Worm (Caenorhabditis elegans) whole organism, L1 larva: Measurements from ENCODE around the gene F20D6.1.

Experiments used
- C04F5.9 ChIP-seq: sonication (generic microtip); optimal IDR thresholded peaks from 2 replicates; lab custom pipeline; 2016; ENCODE audit warnings: missing genetic modification characterization, missing compliant biosample characterization
- C16A3.4 ChIP-seq: fragments of 150-350 bp; optimal IDR thresholded peaks from 2 replicates; lab custom pipeline; 2014; ENCODE audit warnings: missing biosample characterization, missing genetic modification characterization
- C34B4.2 ChIP-seq: sonication (generic microtip); optimal IDR thresholded peaks from 2 replicates; lab custom pipeline; 2017; ENCODE audit warnings: mild to moderate bottlenecking, missing genetic modification characterization, missing compliant biosample characterization
- F16B12.6 ChIP-seq: fragments of 150-350 bp; optimal IDR thresholded peaks from 2 replicates; lab custom pipeline; 2014; ENCODE audit warnings: missing biosample characterization, missing genetic modification characterization
- Y116A8C.19 ChIP-seq: sonication (generic microtip); optimal IDR thresholded peaks from 2 replicates; lab custom pipeline; 2016; ENCODE audit warnings: missing compliant biosample characterization, missing genetic modification characterization, borderline replicate concordance
- aly-2 ChIP-seq: fragments of 150-350 bp; optimal IDR thresholded peaks from 2 replicates; lab custom pipeline; 2014; ENCODE audit warnings: missing biosample characterization, missing genetic modification characterization
- blmp-1 ChIP-seq: fragments of 150-350 bp; optimal IDR thresholded peaks from 2 replicates; lab custom pipeline; 2014; ENCODE audit warnings: missing biosample characterization, missing genetic modification characterization
- ceh-63 ChIP-seq: fragments of 200-800 bp; sonication (Bioruptor generic); optimal IDR thresholded peaks from 2 replicates; lab custom pipeline; 2018; ENCODE audit warnings: mild to moderate bottlenecking, missing genetic modification characterization, missing compliant biosample characterization
- ceh-8 ChIP-seq: fragments of 200-800 bp; sonication (Bioruptor generic); optimal IDR thresholded peaks from 2 replicates; lab custom pipeline; 2018; ENCODE audit warnings: mild to moderate bottlenecking, missing genetic modification characterization, moderate library complexity, missing compliant biosample characterization
- ceh-88 ChIP-seq: fragments of 200-800 bp; sonication (Bioruptor generic); IDR thresholded peaks from 2 replicates; pipeline ENCODE4 v1.3.6; 2022; ENCODE audit warnings: missing genetic modification characterization, missing compliant biosample characterization
- ceh-90 ChIP-seq: sonication (generic microtip); optimal IDR thresholded peaks from 2 replicates; lab custom pipeline; 2016; ENCODE audit warnings: missing genetic modification characterization, missing compliant biosample characterization
- dpl-1 ChIP-seq, 3 experiments: fragments of 150-350 bp in 2 of 3; sonication (generic microtip) in 1 of 3; optimal IDR thresholded peaks; 2 replicates each; lab custom pipeline; 2014 to 2017; ENCODE audit warnings: missing biosample characterization in 3 of 3, missing genetic modification characterization in 3 of 3, missing genetic modification reagents in 3 of 3
- dsc-1 ChIP-seq: sonication (generic microtip); optimal IDR thresholded peaks from 2 replicates; lab custom pipeline; 2016; ENCODE audit warnings: mild to moderate bottlenecking, missing genetic modification characterization, missing compliant biosample characterization
- efl-1 ChIP-seq, 4 experiments: fragments of 150-350 bp; optimal IDR thresholded peaks in 3 of 4; peaks in 1 of 4; 1 replicate in 1 of 4; 2 replicates in 3 of 4; lab custom pipeline; 2014; ENCODE audit warnings: missing biosample characterization in 2 of 4, missing genetic modification characterization in 2 of 4, missing genetic modification reagents in 2 of 4
- efl-3 ChIP-seq: fragments of 200-800 bp; sonication (Bioruptor generic); optimal IDR thresholded peaks from 2 replicates; lab custom pipeline; 2018; ENCODE audit warnings: mild to moderate bottlenecking, missing genetic modification characterization, missing compliant biosample characterization
- egl-13 ChIP-seq: sonication (generic microtip); optimal IDR thresholded peaks from 2 replicates; lab custom pipeline; 2016; ENCODE audit warnings: missing genotype, missing genetic modification reagents, missing genetic modification characterization, missing compliant biosample characterization
- egl-27 ChIP-seq, 2 experiments: fragments of 150-350 bp in 1 of 2; sonication (generic microtip); optimal IDR thresholded peaks; 3 replicates each; lab custom pipeline; 2017 to 2018; ENCODE audit warnings: missing biosample characterization in 2 of 2, missing genetic modification characterization in 2 of 2, missing genetic modification reagents in 2 of 2
- elt-2 ChIP-seq: sonication (generic microtip); optimal IDR thresholded peaks from 2 replicates; lab custom pipeline; 2016; ENCODE audit warnings: missing genetic modification characterization, mild to moderate bottlenecking, inconsistent platforms, missing compliant biosample characterization, missing genetic modification reagents
- elt-3 ChIP-seq, 6 experiments: fragments of 150-350 bp in 1 of 6; sonication (generic microtip); optimal IDR thresholded peaks; 2 replicates each; lab custom pipeline; 2017 to 2018; ENCODE audit warnings: missing biosample characterization in 6 of 6, missing genetic modification characterization in 6 of 6, inconsistent platforms in 1 of 6
- ets-5 ChIP-seq: fragments of 200-800 bp; sonication (Bioruptor generic); IDR thresholded peaks from 2 replicates; pipeline ENCODE4 v1.3.6; 2022; ENCODE audit warnings: missing genetic modification characterization, missing compliant biosample characterization
- fkh-10 ChIP-seq: sonication (generic microtip); optimal IDR thresholded peaks from 2 replicates; lab custom pipeline; 2017; ENCODE audit warnings: missing biosample characterization, missing genetic modification reagents, missing genetic modification characterization
- fkh-4 ChIP-seq: sonication (generic microtip); optimal IDR thresholded peaks from 2 replicates; lab custom pipeline; 2016; ENCODE audit warnings: missing compliant biosample characterization, missing genetic modification characterization, borderline replicate concordance
- fos-1 ChIP-seq: fragments of 150-350 bp; optimal IDR thresholded peaks from 2 replicates; lab custom pipeline; 2014; ENCODE audit warnings: missing biosample characterization, missing genetic modification characterization
- hlh-17 ChIP-seq: fragments of 200-800 bp; sonication (Bioruptor generic); optimal IDR thresholded peaks from 2 replicates; lab custom pipeline; 2018; ENCODE audit warnings: missing genetic modification characterization, mild to moderate bottlenecking, missing compliant biosample characterization, moderate library complexity, borderline replicate concordance
- hlh-4 ChIP-seq: sonication (generic microtip); optimal IDR thresholded peaks from 2 replicates; lab custom pipeline; 2016; ENCODE audit warnings: mild to moderate bottlenecking, missing genetic modification characterization, missing compliant biosample characterization
- lin-14 ChIP-seq: fragments of 200-800 bp; sonication (Bioruptor generic); optimal IDR thresholded peaks from 2 replicates; lab custom pipeline; 2018; ENCODE audit warnings: mild to moderate bottlenecking, missing genetic modification characterization, moderate library complexity, missing compliant biosample characterization
- lin-15B ChIP-seq: fragments of 150-350 bp; sonication (generic microtip); optimal IDR thresholded peaks from 3 replicates; lab custom pipeline; 2014; ENCODE audit warnings: missing biosample characterization, missing genetic modification characterization
- lir-3 ChIP-seq: sonication (generic microtip); optimal IDR thresholded peaks from 2 replicates; lab custom pipeline; 2016; ENCODE audit warnings: mild to moderate bottlenecking, missing genetic modification characterization, moderate library complexity, missing compliant biosample characterization; ENCODE audit not compliant: poor library complexity
- mab-9 ChIP-seq: fragments of 200-800 bp; sonication (Bioruptor generic); IDR thresholded peaks from 2 replicates; pipeline ENCODE4 v1.3.6; 2022; ENCODE audit warnings: missing genetic modification reagents, missing genetic modification characterization, missing compliant biosample characterization
- mdl-1 ChIP-seq, 2 experiments: fragments of 150-350 bp; optimal IDR thresholded peaks; 2 replicates each; lab custom pipeline; 2014 to 2017; ENCODE audit warnings: missing biosample characterization in 2 of 2, missing genetic modification characterization in 2 of 2, inconsistent platforms in 1 of 2
- nhr-12 ChIP-seq: sonication (generic microtip); optimal IDR thresholded peaks from 2 replicates; lab custom pipeline; 2017; ENCODE audit warnings: missing biosample characterization, missing genetic modification characterization
- nhr-19 ChIP-seq: fragments of 200-800 bp; sonication (Bioruptor generic); conservative IDR thresholded peaks from 2 replicates; pipeline ENCODE4 v1.3.6; 2022; ENCODE audit warnings: missing genetic modification characterization, missing compliant biosample characterization
- nhr-28 ChIP-seq: fragments of 150-350 bp; optimal IDR thresholded peaks from 2 replicates; lab custom pipeline; 2014; ENCODE audit warnings: missing biosample characterization, missing genetic modification characterization
- nhr-47 ChIP-seq: sonication (generic microtip); optimal IDR thresholded peaks from 2 replicates; lab custom pipeline; 2016; ENCODE audit warnings: mild to moderate bottlenecking, missing genetic modification characterization, moderate library complexity, missing compliant biosample characterization
- nhr-71 ChIP-seq: sonication (generic microtip); optimal IDR thresholded peaks from 2 replicates; lab custom pipeline; 2016; ENCODE audit warnings: mild to moderate bottlenecking, missing genetic modification characterization, moderate library complexity, missing compliant biosample characterization
- nhr-77 ChIP-seq: fragments of 150-350 bp; optimal IDR thresholded peaks from 2 replicates; lab custom pipeline; 2014; ENCODE audit warnings: missing biosample characterization, missing genetic modification characterization
- nhr-84 ChIP-seq: sonication (generic microtip); optimal IDR thresholded peaks from 2 replicates; lab custom pipeline; 2017; ENCODE audit warnings: missing biosample characterization, missing genetic modification characterization
- pag-3 ChIP-seq: sonication (generic microtip); optimal IDR thresholded peaks from 2 replicates; lab custom pipeline; 2017; ENCODE audit warnings: missing genetic modification characterization, mild to moderate bottlenecking, missing compliant biosample characterization, antibody characterized with exemption, borderline replicate concordance; ENCODE audit not compliant: insufficient read depth
- rnt-1 ChIP-seq: sonication (generic microtip); optimal IDR thresholded peaks from 2 replicates; lab custom pipeline; 2016; ENCODE audit warnings: mild to moderate bottlenecking, missing genetic modification characterization, moderate library complexity, missing compliant biosample characterization
- snu-23 ChIP-seq: sonication (generic microtip); optimal IDR thresholded peaks from 2 replicates; lab custom pipeline; 2016; ENCODE audit warnings: missing genetic modification characterization, missing compliant biosample characterization
- sox-4 ChIP-seq: sonication (generic microtip); optimal IDR thresholded peaks from 2 replicates; lab custom pipeline; 2016; ENCODE audit warnings: missing genetic modification characterization, missing compliant biosample characterization
- sup-37 ChIP-seq: fragments of 200-800 bp; sonication (Bioruptor generic); optimal IDR thresholded peaks from 2 replicates; lab custom pipeline; 2018; ENCODE audit warnings: mild to moderate bottlenecking, missing genetic modification characterization, missing compliant biosample characterization
- swsn-7 ChIP-seq: sonication (generic microtip); optimal IDR thresholded peaks from 2 replicates; lab custom pipeline; 2016; ENCODE audit warnings: missing genetic modification characterization, missing compliant biosample characterization
- tlp-1 ChIP-seq: fragments of 150-350 bp; optimal IDR thresholded peaks from 2 replicates; lab custom pipeline; 2014; ENCODE audit warnings: missing biosample characterization, missing genetic modification characterization
- unc-130 ChIP-seq: fragments of 150-350 bp; optimal IDR thresholded peaks from 2 replicates; lab custom pipeline; 2017; ENCODE audit warnings: missing biosample characterization, missing genetic modification characterization, inconsistent platforms
- unc-62 ChIP-seq: fragments of 150-350 bp; optimal IDR thresholded peaks from 2 replicates; lab custom pipeline; 2014; ENCODE audit warnings: missing biosample characterization, missing genetic modification reagents, missing genetic modification characterization
- unc-98 ChIP-seq: fragments of 200-800 bp; sonication (Bioruptor generic); IDR thresholded peaks from 2 replicates; pipeline ENCODE4 v1.3.6; 2022; ENCODE audit warnings: missing genetic modification characterization, missing compliant biosample characterization
- vab-15 ChIP-seq: sonication (generic microtip); optimal IDR thresholded peaks from 2 replicates; lab custom pipeline; 2017; ENCODE audit warnings: missing genotype, mild to moderate bottlenecking, missing genetic modification characterization, missing compliant biosample characterization
- zip-4 ChIP-seq: fragments of 200-800 bp; sonication (Bioruptor generic); optimal IDR thresholded peaks from 2 replicates; lab custom pipeline; 2018; ENCODE audit warnings: mild to moderate bottlenecking, missing genetic modification characterization, moderate library complexity, missing compliant biosample characterization
- ztf-11 ChIP-seq, 2 experiments: sonication (generic microtip); optimal IDR thresholded peaks; 2 replicates each; lab custom pipeline; 2016 to 2017; ENCODE audit warnings: missing genetic modification characterization in 2 of 2, missing biosample characterization in 1 of 2, missing compliant biosample characterization in 1 of 2
- ztf-4 ChIP-seq: fragments of 150-350 bp; optimal IDR thresholded peaks from 2 replicates; lab custom pipeline; 2014; ENCODE audit warnings: missing biosample characterization, missing genetic modification characterization

F20D6.1 gene

DNA sequence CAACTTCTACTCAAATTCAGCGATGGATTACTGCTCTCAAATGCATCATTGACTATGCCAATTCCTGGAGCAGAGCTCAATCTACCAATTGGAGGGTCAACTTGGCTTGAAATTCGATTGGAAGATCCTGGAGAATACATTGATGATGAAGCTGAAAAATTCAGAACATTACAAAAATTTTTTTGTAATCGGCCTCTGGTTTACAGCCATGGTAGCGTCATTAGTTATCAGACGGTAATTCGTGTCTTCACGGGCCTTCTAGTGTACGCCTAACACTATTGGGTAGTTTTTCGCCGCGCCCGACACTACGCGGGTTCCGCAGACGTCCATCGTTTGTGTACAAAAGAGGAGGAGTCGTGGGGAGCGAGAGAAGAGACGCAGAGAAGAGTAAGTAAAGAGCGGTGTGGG is 38.2 kb downstream of the F20D6.1 start (continued):
- TF ChIP-seq aly-2 (tag; lab: Kevin White, UChicago) = peak; percentile 53
- TF ChIP-seq hlh-17 = no peak
- TF ChIP-seq C16A3.4 (tag; lab: Kevin White, UChicago) = peak; percentile 66
- no peak for TF ChIP-seq mab-9 (GFP tag; lab: Robert Waterston, UW)
- peak in 1 of 2 experiments; percentile 63 for TF ChIP-seq ztf-11 (tag; optimal IDR thresholded peaks at IDR 0.05; lab: Kevin White, UChicago)
- no peak for TF ChIP-seq sox-4
- no peak for TF ChIP-seq fkh-10 (GFP tag; lab: Kevin White, UChicago)
- TF ChIP-seq ceh-63 (GFP tag; lab: Kevin White, UChicago) = no peak
- no peak for TF ChIP-seq tlp-1 (tag; lab: Kevin White, UChicago)
- no peak for TF ChIP-seq nhr-12 (tag; lab: Kevin White, UChicago)
- TF ChIP-seq ztf-4 (tag; lab: Kevin White, UChicago) = peak; percentile 60
- TF ChIP-seq sup-37 = peak; percentile 69
- peak; percentile 22 for TF ChIP-seq F16B12.6 (tag; lab: Kevin White, UChicago)
- TF ChIP-seq unc-130 = peak; percentile 14
- TF ChIP-seq dpl-1 (GFP tag; optimal IDR thresholded peaks at IDR 0.05; lab: Kevin White, UChicago) = peak; percentile 46 to 67 (median 60)
- TF ChIP-seq zip-4 (GFP tag; lab: Kevin White, UChicago) = peak; percentile 71
- no peak for TF ChIP-seq nhr-28 (tag; lab: Kevin White, UChicago)
- TF ChIP-seq nhr-19 = peak; percentile 93
- TF ChIP-seq C04F5.9 = peak; percentile 30
- TF ChIP-seq nhr-84 (tag; lab: Kevin White, UChicago) = no peak
- TF ChIP-seq lir-3 = peak; percentile 58
- TF ChIP-seq egl-27 (tag; optimal IDR thresholded peaks at IDR 0.05; lab: Kevin White, UChicago) = no peak
- peak; percentile 63 for TF ChIP-seq ceh-88 (GFP tag; lab: Robert Waterston, UW)
- no peak for TF ChIP-seq hlh-4 (tag; lab: Kevin White, UChicago)
- peak; percentile 63 to 77 for TF ChIP-seq efl-1 (optimal IDR thresholded peaks at IDR 0.05; lab: Kevin White, UChicago)
- TF ChIP-seq efl-1 (GFP tag; optimal IDR thresholded peaks at IDR 0.05 in 1 of 2; lab: Kevin White, UChicago) = peak; percentile 57 to 96
- no peak for TF ChIP-seq ets-5 (GFP tag; lab: Robert Waterston, UW)
- peak; percentile 95 for TF ChIP-seq rnt-1
- TF ChIP-seq unc-98 = peak; percentile 50; the same call in 1 of the 2 replicates
- TF ChIP-seq vab-15 (tag; lab: Kevin White, UChicago) = no peak
- peak; percentile 84 for TF ChIP-seq nhr-77 (tag; lab: Kevin White, UChicago)
- peak; percentile 94 for TF ChIP-seq nhr-71
- TF ChIP-seq elt-2 (tag; lab: Kevin White, UChicago) = peak; percentile 88
- TF ChIP-seq ceh-8 (GFP tag; lab: Kevin White, UChicago) = no peak
- TF ChIP-seq Y116A8C.19 (tag; lab: Kevin White, UChicago) = no peak
- TF ChIP-seq swsn-7 (tag; lab: Kevin White, UChicago) = peak; percentile 95
- TF ChIP-seq fkh-4 (tag; lab: Kevin White, UChicago) = peak; percentile 25
- TF ChIP-seq C34B4.2 (tag; lab: Kevin White, UChicago) = no peak
- TF ChIP-seq blmp-1 (tag; lab: Kevin White, UChicago) = no peak
- TF ChIP-seq unc-62 (GFP tag; lab: Kevin White, UChicago) = no peak
- TF ChIP-seq pag-3 (tag; lab: Kevin White, UChicago) = no peak
- TF ChIP-seq lin-14 (GFP tag; lab: Kevin White, UChicago) = peak; percentile 89
- peak; percentile 54 for TF ChIP-seq egl-13 (tag; lab: Kevin White, UChicago)
- TF ChIP-seq dsc-1 (tag; lab: Kevin White, UChicago) = peak; percentile 89
- TF ChIP-seq ceh-90 (tag; lab: Kevin White, UChicago) = no peak
- peak in 1 of 2 experiments; percentile 72 for TF ChIP-seq mdl-1 (tag; optimal IDR thresholded peaks at IDR 0.05; lab: Kevin White, UChicago)
- peak; percentile 92 for TF ChIP-seq snu-23 (GFP tag; lab: Kevin White, UChicago)
- peak; percentile 42 for TF ChIP-seq lin-15B (tag; lab: Kevin White, UChicago)
- peak; percentile 90 for TF ChIP-seq nhr-47 (tag; lab: Kevin White, UChicago)
- peak; percentile 52 for TF ChIP-seq fos-1 (tag; lab: Kevin White, UChicago)
- peak; percentile 8 to 46 (median 25) for TF ChIP-seq elt-3 (tag; optimal IDR thresholded peaks at IDR 0.05; lab: Kevin White, UChicago)
- peak; percentile 45 for TF ChIP-seq efl-3 (GFP tag; lab: Kevin White, UChicago)
